Fruit fly (Drosophila melanogaster) whole organism, embryonic: ENCODE measurements around the gene PAN3.

Experiments
- Adf1 ChIP-seq: fragments of 200-800 bp; sonication (Bioruptor generic); IDR thresholded peaks from 2 replicates; pipeline ENCODE4 v1.3.6; 2022; ENCODE audit warnings: missing biosample characterization, missing genetic modification characterization
- CG10274 ChIP-seq: fragments of 200-800 bp; sonication (Bioruptor generic); optimal IDR thresholded peaks from 3 replicates; lab custom pipeline; 2017; ENCODE audit warnings: missing biosample characterization, mild to moderate bottlenecking, missing genetic modification characterization
- CG10979 ChIP-seq: fragments of 200-800 bp; sonication (Bioruptor generic); optimal IDR thresholded peaks from 2 replicates; lab custom pipeline; 2018; ENCODE audit warnings: missing biosample characterization, mild to moderate bottlenecking, missing genetic modification characterization, moderate library complexity
- CG11695 ChIP-seq: fragments of 200-800 bp; sonication (Bioruptor generic); IDR thresholded peaks from 3 replicates; pipeline ENCODE4 v1.3.6; 2022; ENCODE audit warnings: missing biosample characterization, missing genetic modification characterization
- CG12299 ChIP-seq: fragments of 200-800 bp; sonication (Bioruptor generic); optimal IDR thresholded peaks from 2 replicates; lab custom pipeline; 2018; ENCODE audit warnings: missing biosample characterization, mild to moderate bottlenecking, missing genetic modification characterization
- CG1233 ChIP-seq: fragments of 200-800 bp; sonication (Bioruptor generic); optimal IDR thresholded peaks from 4 replicates; lab custom pipeline; 2018; ENCODE audit warnings: missing biosample characterization, mild to moderate bottlenecking, missing genetic modification characterization
- CG12391 ChIP-seq: fragments of 200-800 bp; sonication (Bioruptor generic); optimal IDR thresholded peaks from 3 replicates; lab custom pipeline; 2018; ENCODE audit warnings: missing biosample characterization, mild to moderate bottlenecking, missing genetic modification characterization, moderate library complexity
- CG12744 ChIP-seq: fragments of 200-800 bp; sonication (Bioruptor generic); optimal IDR thresholded peaks from 2 replicates; lab custom pipeline; 2016; ENCODE audit warnings: missing biosample characterization, missing genetic modification characterization
- CG14441 ChIP-seq: fragments of 200-800 bp; sonication (Bioruptor generic); IDR thresholded peaks from 2 replicates; pipeline ENCODE4 v1.3.6; 2022; ENCODE audit warnings: missing biosample characterization, missing genetic modification characterization
- CG14965 ChIP-seq: fragments of 200-800 bp; sonication (Bioruptor generic); optimal IDR thresholded peaks from 2 replicates; lab custom pipeline; 2016; ENCODE audit warnings: missing biosample characterization, missing genetic modification characterization, borderline replicate concordance
- CG17328 ChIP-seq: fragments of 200-800 bp; sonication (Bioruptor generic); IDR thresholded peaks from 2 replicates; pipeline ENCODE4 v1.3.6; 2022; ENCODE audit warnings: missing biosample characterization, missing genetic modification characterization
- CG18619 ChIP-seq: fragments of 200-800 bp; sonication (Bioruptor generic); optimal IDR thresholded peaks from 3 replicates; lab custom pipeline; 2017; ENCODE audit warnings: missing biosample characterization, mild to moderate bottlenecking, missing genetic modification characterization
- CG2129 ChIP-seq: fragments of 200-800 bp; sonication (Bioruptor generic); IDR thresholded peaks from 2 replicates; pipeline ENCODE4 v1.3.6; 2022; ENCODE audit warnings: missing biosample characterization, missing genetic modification characterization; ENCODE audit not compliant: partially characterized antibody
- CG3163 ChIP-seq: fragments of 200-800 bp; sonication (Bioruptor generic); optimal IDR thresholded peaks from 3 replicates; lab custom pipeline; 2016; ENCODE audit warnings: missing biosample characterization, missing genetic modification characterization
- CG3281 ChIP-seq: fragments of 200-800 bp; sonication (Bioruptor generic); optimal IDR thresholded peaks from 3 replicates; lab custom pipeline; 2017; ENCODE audit warnings: missing biosample characterization, mild to moderate bottlenecking, missing genetic modification characterization
- CG34224 ChIP-seq: fragments of 200-800 bp; sonication (Bioruptor generic); IDR thresholded peaks from 3 replicates; pipeline ENCODE4 v1.3.6; 2022; ENCODE audit warnings: missing biosample characterization, missing genetic modification characterization; ENCODE audit not compliant: partially characterized antibody
- CG34422 ChIP-seq: fragments of 200-800 bp; sonication (Bioruptor generic); IDR thresholded peaks from 3 replicates; pipeline ENCODE4 v1.3.6; 2022; ENCODE audit warnings: missing biosample characterization, missing genetic modification characterization
- CG3726 ChIP-seq: fragments of 200-800 bp; sonication (Bioruptor generic); IDR thresholded peaks from 3 replicates; pipeline ENCODE4, ENCODE4 v1.3.6; 2022; ENCODE audit warnings: missing biosample characterization, missing genetic modification characterization
- CG3838 ChIP-seq: fragments of 200-800 bp; sonication (Bioruptor generic); optimal IDR thresholded peaks from 3 replicates; lab custom pipeline; 2016; ENCODE audit warnings: missing biosample characterization, missing genetic modification characterization
- CG4820 ChIP-seq: fragments of 200-800 bp; sonication (Bioruptor generic); optimal IDR thresholded peaks from 3 replicates; lab custom pipeline; 2016; ENCODE audit warnings: missing biosample characterization, missing genetic modification characterization
- CG5245 ChIP-seq: fragments of 200-800 bp; sonication (Bioruptor generic); optimal IDR thresholded peaks from 3 replicates; lab custom pipeline; 2016; ENCODE audit warnings: missing biosample characterization, missing genetic modification characterization
- CG6813 ChIP-seq: fragments of 200-800 bp; sonication (Bioruptor generic); optimal IDR thresholded peaks from 2 replicates; lab custom pipeline; 2017; ENCODE audit warnings: missing biosample characterization, missing genetic modification characterization, mild to moderate bottlenecking, moderate library complexity, missing genetic modification reagents
- CG9876 ChIP-seq: fragments of 200-800 bp; sonication (Bioruptor generic); optimal IDR thresholded peaks from 2 replicates; lab custom pipeline; 2016; ENCODE audit warnings: missing biosample characterization, missing genetic modification characterization
- Fer2 ChIP-seq: fragments of 200-800 bp; sonication (Bioruptor generic); optimal IDR thresholded peaks from 2 replicates; lab custom pipeline; 2018; ENCODE audit warnings: missing biosample characterization, mild to moderate bottlenecking, missing genetic modification characterization, moderate library complexity
- H2.0 ChIP-seq: fragments of 200-800 bp; sonication (Bioruptor generic); IDR thresholded peaks from 2 replicates; pipeline ENCODE4 v1.3.6; 2022; ENCODE audit warnings: missing biosample characterization, missing genetic modification characterization
- Myb ChIP-seq: fragments of 200-800 bp; sonication (Bioruptor generic); optimal IDR thresholded peaks from 2 replicates; lab custom pipeline; 2016; ENCODE audit warnings: missing biosample characterization, missing genetic modification characterization
- NK7.1 ChIP-seq: fragments of 200-800 bp; sonication (Bioruptor generic); optimal IDR thresholded peaks from 3 replicates; lab custom pipeline; 2016; ENCODE audit warnings: missing biosample characterization, missing genetic modification characterization
- Side ChIP-seq: fragments of 200-800 bp; sonication (Bioruptor generic); optimal IDR thresholded peaks from 2 replicates; lab custom pipeline; 2016; ENCODE audit warnings: missing biosample characterization, missing genetic modification characterization
- Sin3A ChIP-seq: fragments of >200 bp; optimal IDR thresholded peaks from 2 replicates; lab custom pipeline; 2018
- Sox100B ChIP-seq: fragments of 200-800 bp; sonication (Bioruptor generic); optimal IDR thresholded peaks from 3 replicates; lab custom pipeline; 2018; ENCODE audit warnings: missing biosample characterization, mild to moderate bottlenecking, missing genetic modification characterization
- Sry-β ChIP-seq: fragments of 200-800 bp; sonication (Bioruptor generic); optimal IDR thresholded peaks from 2 replicates; lab custom pipeline; 2018; ENCODE audit warnings: missing biosample characterization, mild to moderate bottlenecking, missing genetic modification characterization, moderate library complexity
- Stat92E ChIP-seq, 3 experiments: fragments of >200 bp in 2 of 3; fragments of 200-800 bp in 1 of 3; sonication (Bioruptor generic) in 1 of 3; optimal IDR thresholded peaks; 2 replicates each; lab custom pipeline; 2017 to 2019; ENCODE audit warnings: missing biosample characterization in 3 of 3, missing genetic modification characterization in 3 of 3, mild to moderate bottlenecking in 1 of 3, moderate library complexity in 1 of 3
- Taf1 ChIP-seq: fragments of 200-800 bp; sonication (Bioruptor generic); IDR thresholded peaks from 2 replicates; pipeline ENCODE4 v1.3.6; 2022; ENCODE audit warnings: missing biosample characterization, missing genetic modification characterization
- ac ChIP-seq: fragments of 200-800 bp; sonication (Bioruptor generic); optimal IDR thresholded peaks from 3 replicates; lab custom pipeline; 2017; ENCODE audit warnings: missing biosample characterization, mild to moderate bottlenecking, missing genetic modification characterization
- bbx ChIP-seq: fragments of 200-800 bp; sonication (Bioruptor generic); IDR thresholded peaks from 2 replicates; pipeline ENCODE4 v1.3.6; 2022; ENCODE audit warnings: missing biosample characterization, missing genetic modification characterization; ENCODE audit not compliant: partially characterized antibody
- cato ChIP-seq: fragments of 200-800 bp; sonication (Bioruptor generic); optimal IDR thresholded peaks from 2 replicates; lab custom pipeline; 2016; ENCODE audit warnings: missing biosample characterization, missing genetic modification characterization, borderline replicate concordance
- crol ChIP-seq: fragments of 200-800 bp; sonication (Bioruptor generic); IDR thresholded peaks from 2 replicates; pipeline ENCODE4 v1.3.6; 2022; ENCODE audit warnings: missing biosample characterization, missing genetic modification characterization
- crp ChIP-seq, 2 experiments: fragments of 200-800 bp; sonication (Bioruptor generic); optimal IDR thresholded peaks; 2 replicates in 1 of 2; 3 replicates in 1 of 2; lab custom pipeline; 2017; ENCODE audit warnings: missing biosample characterization in 2 of 2, missing genetic modification characterization in 2 of 2, mild to moderate bottlenecking in 1 of 2, moderate library complexity in 1 of 2
- da ChIP-seq: fragments of 200-800 bp; sonication (Bioruptor generic); optimal IDR thresholded peaks from 2 replicates; lab custom pipeline; 2016; ENCODE audit warnings: missing biosample characterization, missing genetic modification characterization
- ham ChIP-seq: fragments of 200-800 bp; sonication (Bioruptor generic); IDR thresholded peaks from 2 replicates; pipeline ENCODE4 v1.3.6; 2022; ENCODE audit warnings: missing biosample characterization, missing genetic modification characterization
- insv ChIP-seq, 2 experiments: fragments of 200-800 bp; sonication (Bioruptor generic); optimal IDR thresholded peaks; 3 replicates each; lab custom pipeline; 2016 to 2018; ENCODE audit warnings: missing biosample characterization in 2 of 2, missing genetic modification characterization in 2 of 2
- inv ChIP-seq: fragments of 200-800 bp; sonication (Bioruptor generic); IDR thresholded peaks from 2 replicates; pipeline ENCODE4 v1.3.6; 2022; ENCODE audit warnings: missing biosample characterization, missing genetic modification characterization; ENCODE audit not compliant: partially characterized antibody
- pfk ChIP-seq: fragments of 200-800 bp; sonication (Bioruptor generic); optimal IDR thresholded peaks from 2 replicates; lab custom pipeline; 2018; ENCODE audit warnings: missing biosample characterization, mild to moderate bottlenecking, missing genetic modification characterization, moderate library complexity
- prd ChIP-seq, 3 experiments: fragments of >200 bp in 2 of 3; fragments of 200-800 bp in 1 of 3; sonication (Bioruptor generic) in 1 of 3; optimal IDR thresholded peaks in 2 of 3; IDR thresholded peaks in 1 of 3; 2 replicates in 2 of 3; 3 replicates in 1 of 3; pipeline versions ENCODE4 v1.3.6 to Lab custom; 2017 to 2022; ENCODE audit warnings: missing biosample characterization in 1 of 3, missing genetic modification characterization in 1 of 3
- scrt ChIP-seq: fragments of 200-800 bp; sonication (Bioruptor generic); optimal IDR thresholded peaks from 2 replicates; lab custom pipeline; 2018; ENCODE audit warnings: missing biosample characterization, mild to moderate bottlenecking, missing genetic modification characterization, moderate library complexity
- slbo ChIP-seq: fragments of 200-800 bp; sonication (Bioruptor generic); IDR thresholded peaks from 2 replicates; pipeline ENCODE4 v1.3.6; 2022; ENCODE audit warnings: missing biosample characterization, missing genetic modification characterization
- twi ChIP-seq: fragments of 200-800 bp; optimal IDR thresholded peaks from 2 replicates; lab custom pipeline; 2019; ENCODE audit warnings: missing biosample characterization, mild to moderate bottlenecking, missing genetic modification characterization, moderate library complexity
- vvl ChIP-seq: fragments of 200-800 bp; sonication (Bioruptor generic); IDR thresholded peaks from 2 replicates; pipeline ENCODE4 v1.3.6; 2022; ENCODE audit warnings: missing biosample characterization, missing genetic modification characterization
- wdn ChIP-seq: fragments of 200-800 bp; sonication (Bioruptor generic); IDR thresholded peaks from 2 replicates; pipeline ENCODE4 v1.3.6; 2022; ENCODE audit warnings: missing biosample characterization, missing genetic modification characterization

Gene PAN3

dm6 chr3L:3078398-3079155 is 7.6 kb downstream of the PAN3 start (continued):
- TF ChIP-seq CG12391 (tag; lab: Kevin White, UChicago) (peak; percentile 45), CG4820 (GFP tag; lab: Kevin White, UChicago) (peak; percentile 7), CG14441 (GFP tag; lab: Robert Waterston, UW) (no peak; the same call in 1 of the 2 replicates), CG10979 (tag; lab: Kevin White, UChicago) (peak; percentile 21), CG2129 (no peak), H2.0 (GFP tag; lab: Robert Waterston, UW) (no peak), CG14965 (no peak), Taf1 (GFP tag; lab: Robert Waterston, UW) (no peak), CG3281 (GFP tag; lab: Kevin White, UChicago) (peak; percentile 55), prd (optimal IDR thresholded peaks at IDR 0.05; lab: Kevin White, UChicago) (no peak), prd (GFP tag; IDR thresholded peaks at IDR 0.05; lab: Robert Waterston, UW) (peak; percentile 25; the same call in 1 of the 3 replicates), Sin3A (lab: Kevin White, UChicago) (no peak), CG12744 (no peak), Sox100B (GFP tag; lab: Kevin White, UChicago) (peak; percentile 52), crol (peak; percentile 83), wdn (GFP tag; lab: Robert Waterston, UW) (no peak), CG12299 (tag; lab: Kevin White, UChicago) (peak; percentile 21), Stat92E (GFP tag; optimal IDR thresholded peaks at IDR 0.05; lab: Kevin White, UChicago) (no peak), slbo (GFP tag; lab: Robert Waterston, UW) (peak; percentile 22; the same call in 1 of the 2 replicates), vvl (GFP tag; lab: Robert Waterston, UW) (peak; percentile 85), Fer2 (tag; lab: Kevin White, UChicago) (no peak), pfk (GFP tag; lab: Kevin White, UChicago) (peak; percentile 21), twi (tag; lab: Kevin White, UChicago) (no peak), insv (GFP tag; optimal IDR thresholded peaks at IDR 0.05; lab: Kevin White, UChicago) (no peak), inv (no peak), crp (GFP tag; optimal IDR thresholded peaks at IDR 0.05; lab: Kevin White, UChicago) (no peak), CG9876 (no peak), CG3163 (peak; percentile 5), bbx (GFP tag; lab: Robert Waterston, UW) (no peak), CG10274 (GFP tag; lab: Kevin White, UChicago) (no peak), Myb (GFP tag; lab: Kevin White, UChicago) (no peak), CG18619 (GFP tag; lab: Kevin White, UChicago) (no peak), Side (GFP tag; lab: Kevin White, UChicago) (no peak), CG11695 (GFP tag; lab: Robert Waterston, UW) (peak; percentile 20; the same call in 1 of the 3 replicates), Adf1 (no peak), da (GFP tag; lab: Kevin White, UChicago) (no peak), ham (no peak), Sry-β (GFP tag; lab: Kevin White, UChicago) (no peak), CG3838 (GFP tag; lab: Kevin White, UChicago) (no peak), CG3726 (GFP tag; lab: Robert Waterston, UW) (no peak), CG34224 (GFP tag; lab: Robert Waterston, UW) (no peak), NK7.1 (GFP tag; lab: Kevin White, UChicago) (no peak), CG17328 (GFP tag; lab: Robert Waterston, UW) (no peak), CG1233 (peak; percentile 15), CG34422 (peak; percentile 50; the same call in 1 of the 3 replicates), CG6813 (GFP tag; lab: Kevin White, UChicago) (peak; percentile 32), scrt (GFP tag; lab: Kevin White, UChicago) (peak; percentile 32), CG5245 (GFP tag; lab: Kevin White, UChicago) (no peak), ac (GFP tag; lab: Kevin White, UChicago) (no peak), cato (no peak)
